Fruit fly (Drosophila melanogaster) whole organism, embryonic: ENCODE data around the gene CG7101.

Experiments
- Aef1 ChIP-seq: fragments of 200-800 bp; sonication (Bioruptor generic); IDR thresholded peaks from 3 replicates; pipeline ENCODE4 v1.3.6; 2022; ENCODE audit warnings: missing biosample characterization, missing genetic modification characterization
- B-H2 ChIP-seq: fragments of 200-800 bp; sonication (Bioruptor generic); optimal IDR thresholded peaks from 2 replicates; lab custom pipeline; 2018; ENCODE audit warnings: missing biosample characterization, mild to moderate bottlenecking, missing genetic modification characterization
- Bdp1 ChIP-seq: fragments of 200-800 bp; sonication (Bioruptor generic); optimal IDR thresholded peaks from 3 replicates; lab custom pipeline; 2016; ENCODE audit warnings: missing biosample characterization, missing genetic modification characterization
- Bgb ChIP-seq: fragments of 200-800 bp; sonication (Bioruptor generic); IDR thresholded peaks from 2 replicates; pipeline ENCODE4 v1.3.6; 2022; ENCODE audit warnings: missing biosample characterization, missing genetic modification characterization; ENCODE audit not compliant: partially characterized antibody
- CG1024 ChIP-seq: fragments of 200-800 bp; sonication (Bioruptor generic); IDR thresholded peaks from 2 replicates; pipeline ENCODE4 v1.3.6; 2022; ENCODE audit warnings: missing biosample characterization, missing genetic modification characterization
- CG10274 ChIP-seq: fragments of 200-800 bp; sonication (Bioruptor generic); optimal IDR thresholded peaks from 3 replicates; lab custom pipeline; 2017; ENCODE audit warnings: missing biosample characterization, mild to moderate bottlenecking, missing genetic modification characterization
- CG12071 ChIP-seq: fragments of 200-800 bp; sonication (Bioruptor generic); optimal IDR thresholded peaks from 3 replicates; lab custom pipeline; 2018; ENCODE audit warnings: missing biosample characterization, mild to moderate bottlenecking, missing genetic modification characterization
- CG12155 ChIP-seq: fragments of 200-800 bp; sonication (Bioruptor generic); optimal IDR thresholded peaks from 3 replicates; lab custom pipeline; 2016; ENCODE audit warnings: missing biosample characterization, missing genetic modification characterization
- CG15479 ChIP-seq: fragments of 200-800 bp; sonication (Bioruptor generic); optimal IDR thresholded peaks from 3 replicates; lab custom pipeline; 2019; ENCODE audit warnings: missing biosample characterization, mild to moderate bottlenecking, missing genetic modification characterization, moderate library complexity
- CG1603 ChIP-seq: fragments of 200-800 bp; sonication (Bioruptor generic); optimal IDR thresholded peaks from 2 replicates; lab custom pipeline; 2019; ENCODE audit warnings: missing biosample characterization, mild to moderate bottlenecking, missing genetic modification characterization, moderate library complexity
- CG16813 ChIP-seq: fragments of 200-800 bp; sonication (Bioruptor generic); IDR thresholded peaks from 3 replicates; pipeline ENCODE4 v1.3.6; 2022; ENCODE audit warnings: missing biosample characterization, missing genetic modification characterization; ENCODE audit not compliant: partially characterized antibody
- CG17186 ChIP-seq: fragments of 200-800 bp; sonication (Bioruptor generic); optimal IDR thresholded peaks from 3 replicates; lab custom pipeline; 2017; ENCODE audit warnings: missing biosample characterization, missing genetic modification reagents, missing genetic modification characterization
- CG17612 ChIP-seq: fragments of 200-800 bp; sonication (Bioruptor generic); IDR thresholded peaks from 2 replicates; pipeline ENCODE4 v1.3.6; 2022; ENCODE audit warnings: missing biosample characterization, missing genetic modification characterization
- CG17802 ChIP-seq: fragments of 200-800 bp; sonication (Bioruptor generic); optimal IDR thresholded peaks from 2 replicates; lab custom pipeline; 2018; ENCODE audit warnings: missing biosample characterization, mild to moderate bottlenecking, missing genetic modification characterization, moderate library complexity
- CG17829 ChIP-seq: fragments of 200-800 bp; optimal IDR thresholded peaks from 2 replicates; lab custom pipeline; 2019; ENCODE audit warnings: missing biosample characterization, mild to moderate bottlenecking, missing genetic modification characterization, moderate library complexity
- CG2116 ChIP-seq: fragments of 200-800 bp; sonication (Bioruptor generic); optimal IDR thresholded peaks from 3 replicates; lab custom pipeline; 2018; ENCODE audit warnings: missing biosample characterization, mild to moderate bottlenecking, missing genetic modification characterization
- CG4360 ChIP-seq: fragments of 200-800 bp; sonication (Bioruptor generic); IDR thresholded peaks from 2 replicates; pipeline ENCODE4 v1.3.6; 2022; ENCODE audit warnings: missing biosample characterization, missing genetic modification characterization
- CG6791 ChIP-seq: fragments of 200-800 bp; sonication (Bioruptor generic); IDR thresholded peaks from 3 replicates; pipeline ENCODE4 v1.3.6; 2022; ENCODE audit warnings: missing biosample characterization, missing genetic modification characterization; ENCODE audit not compliant: partially characterized antibody
- Dp ChIP-seq: fragments of 200-800 bp; sonication (Bioruptor generic); optimal IDR thresholded peaks from 2 replicates; lab custom pipeline; 2018; ENCODE audit warnings: missing biosample characterization, mild to moderate bottlenecking, missing genetic modification characterization, moderate library complexity
- HLH4C ChIP-seq: fragments of 200-800 bp; sonication (Bioruptor generic); IDR thresholded peaks from 3 replicates; pipeline ENCODE4 v1.3.6; 2022; ENCODE audit warnings: missing biosample characterization, missing genetic modification characterization; ENCODE audit not compliant: partially characterized antibody
- HmgD ChIP-seq: fragments of 200-800 bp; sonication (Bioruptor generic); optimal IDR thresholded peaks from 3 replicates; lab custom pipeline; 2016; ENCODE audit warnings: missing biosample characterization, missing genetic modification characterization
- HmgZ ChIP-seq: fragments of 200-800 bp; sonication (Bioruptor generic); optimal IDR thresholded peaks from 2 replicates; lab custom pipeline; 2018; ENCODE audit warnings: missing biosample characterization, mild to moderate bottlenecking, missing genetic modification characterization
- Hmr ChIP-seq: fragments of 200-800 bp; sonication (Bioruptor generic); optimal IDR thresholded peaks from 3 replicates; lab custom pipeline; 2017; ENCODE audit warnings: mild to moderate bottlenecking, missing biosample characterization, missing genetic modification reagents, missing genetic modification characterization
- Hmx ChIP-seq: fragments of 200-800 bp; sonication (Bioruptor generic); optimal IDR thresholded peaks from 2 replicates; lab custom pipeline; 2016; ENCODE audit warnings: missing biosample characterization, missing genetic modification characterization
- Lpt ChIP-seq: fragments of >200 bp; optimal IDR thresholded peaks from 2 replicates; lab custom pipeline; 2018; ENCODE audit warnings: missing biosample characterization, missing genetic modification characterization
- MBD-R2 ChIP-seq: fragments of 200-800 bp; sonication (Bioruptor generic); IDR thresholded peaks from 2 replicates; pipeline ENCODE4 v1.3.6; 2022; ENCODE audit warnings: missing biosample characterization, missing genetic modification characterization
- Rfx ChIP-seq: fragments of 200-800 bp; sonication (Bioruptor generic); IDR thresholded peaks from 2 replicates; pipeline ENCODE4 v1.3.6; 2022; ENCODE audit warnings: missing biosample characterization, missing genetic modification characterization
- YL-1 ChIP-seq: fragments of 200-800 bp; sonication (Bioruptor generic); optimal IDR thresholded peaks from 3 replicates; lab custom pipeline; 2017; ENCODE audit warnings: missing biosample characterization, mild to moderate bottlenecking, missing genetic modification characterization
- amos ChIP-seq: fragments of 200-800 bp; sonication (Bioruptor generic); IDR thresholded peaks from 2 replicates; pipeline ENCODE4 v1.3.6; 2022; ENCODE audit warnings: missing biosample characterization, missing genetic modification characterization; ENCODE audit not compliant: partially characterized antibody
- chinmo ChIP-seq: fragments of 200-800 bp; sonication (Bioruptor generic); IDR thresholded peaks from 4 replicates; pipeline ENCODE4 v1.3.6; 2022; ENCODE audit warnings: missing biosample characterization, missing genetic modification characterization; ENCODE audit not compliant: partially characterized antibody
- emc ChIP-seq: fragments of 200-800 bp; sonication (Bioruptor generic); optimal IDR thresholded peaks from 2 replicates; lab custom pipeline; 2016; ENCODE audit warnings: missing biosample characterization, missing genetic modification characterization
- gcm ChIP-seq: fragments of 200-800 bp; sonication (Bioruptor generic); optimal IDR thresholded peaks from 2 replicates; lab custom pipeline; 2019; ENCODE audit warnings: missing biosample characterization, mild to moderate bottlenecking, missing genetic modification characterization, moderate library complexity
- gfzf ChIP-seq: fragments of 200-800 bp; sonication (Bioruptor generic); optimal IDR thresholded peaks from 2 replicates; lab custom pipeline; 2016; ENCODE audit warnings: missing biosample characterization, mild to moderate bottlenecking, missing genetic modification characterization, moderate library complexity
- lilli ChIP-seq: fragments of 200-800 bp; sonication (Bioruptor generic); optimal IDR thresholded peaks from 3 replicates; lab custom pipeline; 2016; ENCODE audit warnings: missing biosample characterization, missing genetic modification characterization
- lola ChIP-seq, 3 experiments: fragments of >200 bp in 2 of 3; fragments of 200-800 bp in 1 of 3; sonication (Bioruptor generic) in 1 of 3; optimal IDR thresholded peaks; 2 replicates each; lab custom pipeline; 2017 to 2019; ENCODE audit warnings: missing biosample characterization in 3 of 3, missing genetic modification characterization in 3 of 3, mild to moderate bottlenecking in 1 of 3, moderate library complexity in 1 of 3
- mld ChIP-seq: fragments of 200-800 bp; sonication (Bioruptor generic); IDR thresholded peaks from 3 replicates; pipeline ENCODE4 v1.3.6; 2022; ENCODE audit warnings: missing biosample characterization, missing genetic modification characterization; ENCODE audit not compliant: partially characterized antibody
- nerfin-1 ChIP-seq: fragments of 200-800 bp; sonication (Bioruptor generic); optimal IDR thresholded peaks from 3 replicates; lab custom pipeline; 2019; ENCODE audit warnings: missing biosample characterization, mild to moderate bottlenecking, missing genetic modification characterization, moderate library complexity
- pho ChIP-seq: fragments of 200-800 bp; sonication (Bioruptor generic); optimal IDR thresholded peaks from 2 replicates; lab custom pipeline; 2016; ENCODE audit warnings: missing biosample characterization, missing genetic modification characterization
- ranshi ChIP-seq: fragments of 200-800 bp; sonication (Bioruptor generic); IDR thresholded peaks from 2 replicates; pipeline ENCODE4 v1.3.6; 2022; ENCODE audit warnings: missing biosample characterization, missing genetic modification characterization
- row ChIP-seq: fragments of 200-800 bp; sonication (Bioruptor generic); IDR thresholded peaks from 3 replicates; pipeline ENCODE4 v1.3.6; 2022; ENCODE audit warnings: missing biosample characterization, missing genetic modification characterization
- slp2 ChIP-seq: fragments of 200-800 bp; sonication (Bioruptor generic); optimal IDR thresholded peaks from 2 replicates; lab custom pipeline; 2016; ENCODE audit warnings: missing biosample characterization, missing genetic modification characterization
- sob ChIP-seq: fragments of 200-800 bp; sonication (Bioruptor generic); IDR thresholded peaks from 2 replicates; pipeline ENCODE4 v1.3.6; 2022; ENCODE audit warnings: missing biosample characterization, missing genetic modification characterization
- ssp ChIP-seq: fragments of 200-800 bp; sonication (Bioruptor generic); IDR thresholded peaks from 2 replicates; pipeline ENCODE4 v1.3.6; 2022; ENCODE audit warnings: missing biosample characterization, missing genetic modification characterization
- tap ChIP-seq: fragments of 200-800 bp; optimal IDR thresholded peaks from 3 replicates; lab custom pipeline; 2019; ENCODE audit warnings: missing biosample characterization, mild to moderate bottlenecking, missing genetic modification characterization, moderate library complexity
- yki ChIP-seq: fragments of >200 bp; optimal IDR thresholded peaks from 3 replicates; lab custom pipeline; 2018
- z ChIP-seq: fragments of 200-800 bp; sonication (Bioruptor generic); IDR thresholded peaks from 3 replicates; pipeline ENCODE4 v1.3.6; 2022; ENCODE audit warnings: missing biosample characterization, missing genetic modification characterization

Gene CG7101

dm6 chrX:18783417-18784123 is 46.8 kb upstream of the CG7101 start, which contains the start of gene CG18259 (continued):
- TF ChIP-seq CG17186 = peak; percentile 31
- TF ChIP-seq CG2116 (GFP tag; lab: Kevin White, UChicago) = peak; percentile 57
- peak; percentile 91 for TF ChIP-seq CG16813 (GFP tag; lab: Robert Waterston, UW)
- no peak for TF ChIP-seq yki (lab: Kevin White, UChicago)
- no peak for TF ChIP-seq sob (GFP tag; lab: Robert Waterston, UW)
- peak; percentile 29 for TF ChIP-seq HmgZ
- peak; percentile 17 for TF ChIP-seq CG17829 (tag; lab: Kevin White, UChicago)
- peak; percentile 33; the same call in 1 of the 2 replicates for TF ChIP-seq MBD-R2 (GFP tag; lab: Robert Waterston, UW)
- TF ChIP-seq HLH4C = peak; percentile 70; the same call in 1 of the 3 replicates
- peak; percentile 39 for TF ChIP-seq Hmr (GFP tag; lab: Kevin White, UChicago)
- TF ChIP-seq emc (GFP tag; lab: Kevin White, UChicago) = no peak
- peak; percentile 24 for TF ChIP-seq Dp (GFP tag; lab: Kevin White, UChicago)
- no peak for TF ChIP-seq Hmx (GFP tag; lab: Kevin White, UChicago)
- peak; percentile 84 for TF ChIP-seq row (GFP tag; lab: Robert Waterston, UW)
- peak; percentile 36; the same call in 1 of the 3 replicates for TF ChIP-seq Aef1 (GFP tag; lab: Robert Waterston, UW)
- TF ChIP-seq CG12155 = peak; percentile 13
- peak; percentile 72; the same call in 2 of the 3 replicates for TF ChIP-seq CG6791 (GFP tag; lab: Robert Waterston, UW)
- TF ChIP-seq lola (GFP tag; optimal IDR thresholded peaks at IDR 0.05; lab: Kevin White, UChicago) = peak in 2 of 3 experiments; percentile 16 to 85
- no peak for TF ChIP-seq pho (GFP tag; lab: Kevin White, UChicago)
- peak; percentile 66 for TF ChIP-seq CG17802

- TF ChIP-seq CG17612 = no peak
- TF ChIP-seq Rfx = peak; percentile 14; the same call in 1 of the 2 replicates
- no peak for TF ChIP-seq tap (tag; lab: Kevin White, UChicago)
- TF ChIP-seq B-H2 (GFP tag; lab: Kevin White, UChicago) = no peak
- TF ChIP-seq CG16813 (GFP tag; lab: Robert Waterston, UW) = peak; percentile 87
- no peak for TF ChIP-seq CG10274
- peak; percentile 31 for TF ChIP-seq nerfin-1 (tag; lab: Kevin White, UChicago)
- peak; percentile 54; the same call in 1 of the 3 replicates for TF ChIP-seq mld (GFP tag; lab: Robert Waterston, UW)
- no peak for TF ChIP-seq CG12071 (GFP tag; lab: Kevin White, UChicago)
- TF ChIP-seq Dp (GFP tag; lab: Kevin White, UChicago) = peak; percentile 39
- TF ChIP-seq Bgb (GFP tag; lab: Robert Waterston, UW) = peak; percentile 69
- TF ChIP-seq ssp (GFP tag; lab: Robert Waterston, UW) = peak; percentile 98
- TF ChIP-seq YL-1 (GFP tag; lab: Kevin White, UChicago) = peak; percentile 70
- TF ChIP-seq Lpt (GFP tag; lab: Kevin White, UChicago) = no peak
- TF ChIP-seq CG15479 (GFP tag; lab: Kevin White, UChicago) = peak; percentile 1
- 0 out of 2 replicates have a peak, but pooled peaks have one; percentile 34 for TF ChIP-seq CG1024
- no peak for TF ChIP-seq slp2 (GFP tag; lab: Kevin White, UChicago)
- peak; percentile 77 for TF ChIP-seq amos (GFP tag; lab: Robert Waterston, UW)
- TF ChIP-seq gcm (GFP tag; lab: Kevin White, UChicago) = no peak
- TF ChIP-seq ranshi (GFP tag; lab: Robert Waterston, UW) = no peak
- TF ChIP-seq z (GFP tag; lab: Robert Waterston, UW) = no peak
- no peak for TF ChIP-seq Bdp1 (GFP tag; lab: Kevin White, UChicago)
- 0 out of 4 replicates have a peak, but pooled peaks have one; percentile 11 for TF ChIP-seq chinmo
- TF ChIP-seq CG1603 (tag; lab: Kevin White, UChicago) = peak; percentile 48
- peak; percentile 94 for TF ChIP-seq CG4360 (GFP tag; lab: Robert Waterston, UW)
- peak; percentile 14 for TF ChIP-seq lilli (GFP tag; lab: Kevin White, UChicago)
- peak; percentile 76 for TF ChIP-seq row (GFP tag; lab: Robert Waterston, UW)
- peak; percentile 11 for TF ChIP-seq Hmr (GFP tag; lab: Kevin White, UChicago)
- no peak for TF ChIP-seq HmgD (GFP tag; lab: Kevin White, UChicago)
- TF ChIP-seq gfzf (GFP tag; lab: Kevin White, UChicago) = peak; percentile 78
Observed at dm6 chrX:18788143-18788745, 42.1 kb upstream of the CG7101 start, which contains the start of the genes CG6961 and S6KL. CG6961 (minus strand) TSS chrX:18788210. S6KL (plus strand) TSS chrX:18788464.
